Worm (Caenorhabditis elegans) whole organism, L1 larva: ENCODE results near the gene R186.8.

Source experiments
- ama-1 ChIP-seq: fragments of 150-350 bp; optimal IDR thresholded peaks from 2 replicates; lab custom pipeline; 2014
- mdl-1 ChIP-seq, 2 experiments: fragments of 150-350 bp; optimal IDR thresholded peaks; 2 replicates each; lab custom pipeline; 2014 to 2017; ENCODE audit warnings: missing biosample characterization in 2 of 2, missing genetic modification characterization in 2 of 2, inconsistent platforms in 1 of 2

DNA sequence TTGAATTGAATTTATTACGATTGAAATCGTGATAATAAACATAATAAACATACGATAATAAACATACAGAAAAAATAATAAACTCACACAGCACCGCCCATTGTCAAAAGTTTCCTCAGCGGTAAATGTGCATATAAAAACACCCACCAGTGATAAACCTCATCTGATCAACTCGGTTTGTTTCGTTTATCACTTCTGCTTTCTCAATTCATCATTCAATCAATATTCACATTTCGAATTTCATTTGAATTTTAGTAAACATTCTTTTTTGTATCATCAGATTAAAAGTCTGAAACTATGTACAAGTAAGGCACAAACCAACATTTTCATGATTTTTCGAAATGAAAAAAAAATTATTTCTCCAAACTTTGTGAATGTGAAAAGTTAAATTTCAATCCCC, 45.4 kb upstream of the R186.8 start, which contains the start of gene try-10:
- no peak for TF ChIP-seq ama-1 (lab: Kevin White, UChicago)
- TF ChIP-seq mdl-1 (tag; optimal IDR thresholded peaks at IDR 0.05; lab: Kevin White, UChicago): no peak
